Worm (Caenorhabditis elegans) whole organism, L1 larva: Measurements from ENCODE around the gene cah-1.

Experiments
- aly-2 ChIP-seq: fragments of 150-350 bp; optimal IDR thresholded peaks from 2 replicates; lab custom pipeline; 2014; ENCODE audit warnings: missing biosample characterization, missing genetic modification characterization
- ces-1 ChIP-seq: fragments of 150-350 bp; optimal IDR thresholded peaks from 2 replicates; lab custom pipeline; 2014; ENCODE audit warnings: missing biosample characterization, missing genetic modification reagents, missing genetic modification characterization
- fos-1 ChIP-seq: fragments of 150-350 bp; optimal IDR thresholded peaks from 2 replicates; lab custom pipeline; 2014; ENCODE audit warnings: missing biosample characterization, missing genetic modification characterization
- mdl-1 ChIP-seq, 2 experiments: fragments of 150-350 bp; optimal IDR thresholded peaks; 2 replicates each; lab custom pipeline; 2014 to 2017; ENCODE audit warnings: missing biosample characterization in 2 of 2, missing genetic modification characterization in 2 of 2, inconsistent platforms in 1 of 2
- unc-86 ChIP-seq: sonication (generic microtip); optimal IDR thresholded peaks from 2 replicates; lab custom pipeline; 2016; ENCODE audit warnings: missing genetic modification characterization, missing compliant biosample characterization
- ztf-4 ChIP-seq: fragments of 150-350 bp; optimal IDR thresholded peaks from 2 replicates; lab custom pipeline; 2014; ENCODE audit warnings: missing biosample characterization, missing genetic modification characterization

DNA sequence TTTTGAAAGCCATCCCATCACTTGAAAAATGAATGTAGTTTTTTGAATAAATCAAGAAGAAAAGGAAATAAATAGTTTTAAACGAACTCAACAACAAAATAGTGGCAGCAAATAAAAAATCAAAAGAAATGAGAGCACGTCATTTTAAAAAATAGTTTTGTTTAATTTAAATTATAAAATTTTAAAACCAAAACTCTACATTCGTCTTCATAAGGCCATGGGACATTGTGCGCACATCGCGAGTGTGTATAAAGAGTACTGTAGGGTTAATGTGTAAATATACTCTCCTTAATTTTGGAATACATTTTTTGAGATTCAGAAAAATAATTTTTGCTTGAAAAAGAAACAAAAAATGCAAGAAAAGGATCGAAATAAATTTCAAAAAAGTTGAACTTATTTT, 33.5 kb downstream of the cah-1 start, which contains the start of gene C45G9.15:
- TF ChIP-seq ztf-4 (tag; lab: Kevin White, UChicago), result no peak
- TF ChIP-seq ces-1 (GFP tag; lab: Kevin White, UChicago), result no peak
- no peak for TF ChIP-seq fos-1 (tag; lab: Kevin White, UChicago)
- TF ChIP-seq unc-86 (tag; lab: Kevin White, UChicago), result no peak
- TF ChIP-seq aly-2, result no peak
- no peak for TF ChIP-seq mdl-1 (tag; optimal IDR thresholded peaks at IDR 0.05; lab: Kevin White, UChicago)
